Worm (Caenorhabditis elegans) whole organism, L4/young adult: ENCODE data around the gene egl-45.

Source experiments
- W03F9.2 ChIP-seq: fragments of 150-350 bp; optimal IDR thresholded peaks from 2 replicates; lab custom pipeline; 2014; ENCODE audit warnings: missing biosample characterization, missing genetic modification characterization
- dao-5 ChIP-seq: sonication (generic microtip); optimal IDR thresholded peaks from 2 replicates; lab custom pipeline; 2016; ENCODE audit warnings: missing genotype, missing genetic modification characterization, moderate library complexity, missing compliant biosample characterization
- him-1 ChIP-seq: sonication (generic microtip); optimal IDR thresholded peaks from 2 replicates; lab custom pipeline; 2016; ENCODE audit warnings: missing genotype, missing genetic modification reagents, missing genetic modification characterization, missing compliant biosample characterization

The egl-45 gene

DNA sequence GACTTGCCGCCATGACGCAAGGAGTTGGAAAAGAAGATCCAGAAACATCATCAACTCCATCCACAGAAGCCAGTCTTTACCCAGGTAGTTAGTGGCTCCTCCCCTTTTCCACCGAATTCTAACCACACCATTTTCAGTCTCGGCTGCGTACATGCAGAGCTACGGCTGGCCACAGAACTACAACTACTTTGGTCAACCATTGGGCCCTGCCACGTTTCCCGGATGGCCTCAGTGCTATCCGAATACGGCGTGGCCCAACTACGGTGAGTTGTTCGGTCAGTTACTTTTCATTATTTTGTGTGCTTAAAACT lies 13.4 kb downstream of the egl-45 start:
- no peak for TF ChIP-seq him-1
- no peak for TF ChIP-seq dao-5
- TF ChIP-seq W03F9.2 (tag; lab: Kevin White, UChicago) = no peak

DNA sequence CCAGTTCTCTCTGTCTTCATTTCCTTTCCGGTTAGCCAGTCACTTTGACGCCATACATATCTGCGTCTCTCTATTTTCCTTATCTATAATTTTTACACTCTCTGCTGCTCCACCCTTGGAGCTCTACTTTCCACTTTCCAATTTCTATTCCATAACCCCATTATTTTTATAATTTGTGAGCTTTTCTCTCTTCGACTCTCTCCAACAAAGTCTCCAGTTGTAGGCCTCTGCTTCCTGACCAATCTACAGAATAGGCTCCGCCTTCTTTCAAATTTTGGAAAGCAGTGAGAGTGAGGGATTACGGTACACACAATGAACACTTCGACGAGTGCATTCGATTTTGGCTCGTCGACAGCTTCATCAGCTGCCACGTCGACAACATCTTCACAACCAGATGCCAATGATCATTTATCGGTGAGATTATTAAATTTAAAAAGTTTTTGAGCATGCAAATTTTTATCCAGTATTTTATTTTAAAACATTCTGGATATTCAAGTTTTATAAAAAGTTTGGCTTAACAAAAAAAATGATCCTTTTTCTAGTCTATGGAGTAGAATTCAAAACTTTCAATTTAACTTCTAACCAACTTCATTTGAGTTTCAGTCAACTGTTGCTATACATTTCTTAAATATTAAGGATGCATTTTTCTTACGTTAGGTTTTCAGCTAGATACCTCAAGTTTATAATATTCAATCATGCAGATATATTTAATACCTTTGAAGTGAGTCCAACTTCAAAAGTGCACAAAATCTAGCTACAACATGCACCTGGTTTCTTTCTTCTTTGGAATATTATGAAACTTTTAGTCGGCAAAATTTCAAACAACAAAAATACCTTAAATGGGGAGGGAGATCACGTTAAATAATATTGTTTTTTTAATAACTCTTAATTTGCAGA lies 14.0 kb downstream of the egl-45 start, which contains the start of gene egl-5:
Gene egl-5 (plus strand): TSS at position 216 of the 897 bp plus-strand sequence.
- TF ChIP-seq W03F9.2 (tag; lab: Kevin White, UChicago) (no peak), dao-5 (no peak), him-1 (no peak)

DNA sequence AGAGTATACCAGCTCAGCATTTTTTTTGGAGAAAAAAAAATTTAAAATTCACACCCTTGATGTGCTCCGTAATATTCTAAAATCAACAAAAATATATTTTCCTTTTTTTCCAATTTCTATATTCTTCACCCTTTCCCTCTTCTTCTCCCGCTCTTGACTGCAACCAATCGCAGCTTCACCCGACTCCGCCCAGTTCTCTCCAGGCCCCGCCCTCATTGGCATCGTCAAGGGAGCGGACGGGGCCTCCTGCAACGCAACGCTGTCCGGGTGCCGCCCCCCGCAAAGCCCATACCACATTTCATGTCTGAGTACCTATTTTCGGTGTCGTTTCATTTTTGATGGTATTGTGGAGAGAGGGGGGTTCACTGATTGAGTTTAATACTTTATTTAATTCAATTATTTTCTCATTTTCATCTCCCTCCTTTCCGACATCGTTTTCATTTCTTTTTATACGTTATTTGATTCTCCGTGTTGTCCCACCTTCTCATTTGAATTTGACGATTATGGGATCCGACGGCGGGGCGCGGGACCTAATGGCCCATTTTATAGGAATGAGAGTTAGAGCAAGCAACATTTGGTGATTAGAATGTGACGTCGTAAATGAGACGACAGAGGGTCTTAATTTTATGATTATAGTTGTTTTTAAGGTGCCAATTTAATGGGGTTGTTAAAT lies 16.1 kb downstream of the egl-45 start:
- TF ChIP-seq him-1 = no peak
- no peak for TF ChIP-seq W03F9.2 (tag; lab: Kevin White, UChicago)
- TF ChIP-seq dao-5 = no peak

DNA sequence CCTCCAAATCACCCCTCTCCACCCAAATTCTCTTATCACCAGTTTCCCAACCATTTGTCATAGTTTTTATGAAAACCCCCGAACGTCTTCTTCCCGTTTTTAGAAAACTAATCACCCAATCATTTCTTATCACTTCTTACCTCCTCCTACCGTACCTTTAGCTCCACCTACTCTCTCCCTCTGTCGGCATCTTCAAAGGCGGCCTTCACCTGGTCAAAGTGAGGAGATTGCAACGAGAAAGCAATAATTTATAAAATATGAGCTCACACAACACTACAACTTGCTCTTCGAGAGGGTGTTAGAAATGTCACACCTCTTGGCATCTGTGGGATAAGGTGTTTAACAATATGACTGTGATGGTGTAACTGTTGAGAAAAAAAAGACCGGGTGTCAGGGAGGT lies 19.4 kb downstream of the egl-45 start:
- no peak for TF ChIP-seq him-1
- no peak for TF ChIP-seq W03F9.2 (tag; lab: Kevin White, UChicago)
- no peak for TF ChIP-seq dao-5

DNA sequence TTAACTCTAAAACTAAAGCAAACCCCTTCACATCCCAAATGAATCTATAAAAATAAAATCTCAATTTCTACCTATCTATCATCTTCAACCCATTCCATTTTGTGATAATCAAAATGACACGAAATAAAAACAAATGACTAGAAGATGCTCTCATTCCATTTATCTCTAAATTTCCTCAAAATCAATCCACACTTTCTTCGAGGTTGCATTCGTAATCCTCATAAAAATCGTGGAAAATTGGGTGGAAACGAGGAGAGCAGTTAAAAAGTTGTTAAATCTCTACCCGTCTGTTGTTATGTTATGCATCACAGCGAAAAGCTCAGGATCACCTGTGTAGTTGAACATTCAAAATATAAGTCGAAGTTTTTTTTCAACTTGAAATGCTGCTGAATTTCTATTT lies 21.5 kb downstream of the egl-45 start:
- no peak for TF ChIP-seq W03F9.2 (tag; lab: Kevin White, UChicago)
- TF ChIP-seq him-1 = no peak
- no peak for TF ChIP-seq dao-5

DNA sequence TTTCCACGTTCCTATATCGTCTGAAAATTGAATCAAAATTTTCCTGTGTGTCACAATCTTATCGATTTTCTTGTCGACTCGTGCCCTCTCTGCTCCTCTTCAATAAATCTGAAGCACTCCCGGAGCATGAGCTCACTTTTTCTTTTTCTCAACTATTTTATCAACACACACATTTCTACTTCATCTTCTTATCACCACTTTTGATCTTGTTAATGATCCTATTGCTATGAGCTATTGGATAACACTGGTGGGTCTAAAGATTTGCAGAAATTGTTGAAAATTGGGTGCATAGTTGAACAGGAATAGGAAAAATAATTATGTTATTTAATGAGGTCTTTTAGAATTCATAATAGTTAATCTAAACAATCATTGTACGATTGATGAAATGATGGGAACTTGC lies 23.2 kb downstream of the egl-45 start:
- no peak for TF ChIP-seq W03F9.2 (tag; lab: Kevin White, UChicago)
- no peak for TF ChIP-seq him-1
- TF ChIP-seq dao-5 = no peak

DNA sequence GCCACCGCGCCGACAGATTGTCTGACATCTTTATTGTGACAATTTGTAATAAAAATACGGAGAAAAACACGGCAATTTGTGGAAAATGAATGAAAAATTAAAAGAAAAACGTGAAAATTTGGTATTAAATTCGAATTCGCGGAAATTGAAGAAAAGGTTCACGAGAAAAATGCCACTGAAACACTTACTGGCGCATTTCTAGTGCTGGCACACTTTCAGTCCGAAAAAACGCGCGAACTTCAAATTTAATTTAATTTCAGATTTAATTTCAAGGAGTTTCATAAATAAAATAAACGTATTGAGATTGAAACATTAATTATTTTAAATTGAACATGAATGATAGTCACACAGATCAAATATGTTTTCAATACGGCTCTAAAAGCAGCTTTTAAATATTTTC lies 33.1 kb downstream of the egl-45 start, which contains the start of gene cyk-7:
Gene cyk-7 (minus strand): TSS at position 99 of the 400 bp plus-strand sequence.
- TF ChIP-seq W03F9.2 (tag; lab: Kevin White, UChicago) (no peak), dao-5 (no peak), him-1 (no peak)

DNA sequence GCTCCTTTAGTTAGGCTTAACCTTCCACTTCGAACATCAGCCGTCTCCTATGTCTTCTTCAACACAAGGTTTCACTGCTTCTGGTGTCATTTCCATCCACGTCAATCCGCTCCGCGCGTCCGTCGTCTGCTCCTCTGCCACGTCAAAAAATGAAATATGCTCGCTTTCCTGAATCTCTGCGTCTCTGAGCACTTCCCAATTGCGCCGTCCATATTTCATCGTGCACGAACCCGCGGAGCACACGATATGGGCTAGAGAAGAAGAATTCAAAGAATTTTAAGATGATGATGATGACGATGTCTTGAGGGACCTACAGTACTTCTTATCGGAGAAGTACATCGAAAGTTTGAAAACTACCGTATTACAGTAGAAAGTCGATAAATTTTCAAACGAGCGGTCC lies 35.5 kb downstream of the egl-45 start:
- no peak for TF ChIP-seq dao-5

DNA sequence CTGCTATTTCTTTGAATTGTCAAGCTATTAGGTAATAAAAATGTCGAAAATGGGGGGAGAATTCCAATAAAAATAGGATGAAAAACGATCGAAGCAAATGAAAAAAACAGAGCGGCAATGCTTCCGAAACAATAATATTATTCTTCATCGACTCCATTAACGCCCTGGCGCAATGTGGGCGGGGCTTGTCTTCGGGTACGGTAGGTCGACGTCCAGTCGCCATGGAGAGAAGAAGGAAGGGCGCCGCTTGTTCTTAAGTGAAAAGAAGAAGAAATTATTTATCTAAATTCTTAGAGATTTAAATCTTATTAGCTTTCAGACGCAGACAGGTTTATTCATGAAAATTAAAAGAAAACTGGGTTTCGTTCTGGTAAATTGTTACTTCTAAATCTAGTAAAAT lies 36.2 kb downstream of the egl-45 start:
- TF ChIP-seq W03F9.2 (tag; lab: Kevin White, UChicago) (no peak), him-1 (no peak), dao-5 (no peak)

DNA sequence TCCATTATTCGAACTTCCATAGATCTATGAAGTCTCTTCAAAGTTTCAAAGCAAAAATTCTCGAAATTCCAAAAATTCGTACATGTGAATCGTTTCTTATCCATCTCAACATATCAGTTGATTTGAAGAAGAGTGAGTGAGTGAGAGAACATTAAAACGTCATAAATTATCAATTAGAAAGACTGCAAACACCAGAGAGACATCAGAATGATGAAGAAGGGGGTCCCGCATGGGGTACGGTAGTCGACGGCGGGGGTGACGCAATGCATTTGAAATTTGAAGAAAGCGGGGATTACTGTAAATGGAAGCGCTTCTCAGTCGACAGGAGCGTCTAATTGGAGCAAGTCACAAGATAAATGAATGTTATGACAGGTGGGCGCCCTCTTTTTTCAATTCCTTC lies 37.9 kb downstream of the egl-45 start:
- TF ChIP-seq dao-5 (no peak), W03F9.2 (tag; lab: Kevin White, UChicago) (no peak), him-1 (no peak)

DNA sequence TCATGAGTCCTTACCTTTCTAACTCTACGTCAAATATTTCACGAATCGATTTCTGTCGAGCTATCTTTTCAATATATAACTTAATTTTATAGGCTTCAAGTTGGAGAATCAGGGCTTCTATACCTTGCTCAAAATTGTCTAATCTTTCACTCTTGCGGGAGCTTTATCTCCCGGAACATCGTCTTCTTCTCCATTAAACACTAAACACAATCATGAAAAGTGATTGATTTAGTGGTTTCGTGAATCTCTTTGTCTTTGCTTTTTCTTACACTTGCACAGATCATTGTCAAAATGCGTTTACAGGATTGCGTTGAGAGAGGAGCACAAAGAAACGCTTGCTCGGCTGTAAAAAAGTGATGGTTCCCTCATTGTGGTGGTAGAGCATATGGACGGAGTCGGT lies 40.0 kb downstream of the egl-45 start:
- no peak for TF ChIP-seq him-1
- TF ChIP-seq W03F9.2 (tag; lab: Kevin White, UChicago) = no peak
- no peak for TF ChIP-seq dao-5

DNA sequence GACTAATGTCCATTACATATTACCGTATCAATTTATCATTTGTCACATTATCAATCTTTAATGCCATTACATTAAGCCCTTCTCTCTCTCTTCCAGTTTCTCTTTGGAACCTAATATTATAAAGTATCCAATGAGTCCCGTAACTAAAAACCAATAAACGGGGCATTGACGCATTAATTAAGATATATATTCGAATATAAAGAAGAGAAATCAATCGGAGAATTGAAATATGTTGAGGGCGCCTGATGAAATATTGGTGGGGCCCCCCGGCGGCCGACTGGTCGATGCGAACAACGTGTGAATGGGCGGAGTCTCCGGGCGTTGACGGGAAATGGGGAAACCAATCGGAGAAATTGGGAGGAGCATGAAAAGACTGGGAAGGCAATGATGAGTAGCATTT lies 44.2 kb downstream of the egl-45 start:
- TF ChIP-seq dao-5 = no peak
- no peak for TF ChIP-seq him-1
- no peak for TF ChIP-seq W03F9.2 (tag; lab: Kevin White, UChicago)

DNA sequence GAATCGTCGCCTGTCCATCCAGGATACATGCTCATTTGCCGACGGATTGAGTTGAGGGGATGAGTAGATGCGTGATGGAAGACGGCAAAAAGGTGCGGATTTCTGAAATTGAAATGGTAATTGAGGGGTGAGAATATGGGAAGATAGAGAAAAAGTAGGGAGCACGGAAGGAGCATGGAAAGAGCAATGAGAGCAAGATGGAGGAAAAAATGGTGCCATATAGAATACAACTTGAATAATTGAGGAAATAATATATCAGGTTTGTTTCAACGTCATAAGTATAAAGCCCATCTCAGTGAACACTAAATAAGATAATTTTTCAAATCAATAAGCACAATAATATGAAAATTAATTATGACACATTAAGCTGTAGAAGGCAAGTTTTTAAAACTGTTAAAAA lies 45.1 kb downstream of the egl-45 start, which contains the start of gene mab-5:
Gene mab-5 (minus strand): TSS at position 101 of the 400 bp plus-strand sequence.
- TF ChIP-seq dao-5 (no peak), W03F9.2 (tag; lab: Kevin White, UChicago) (no peak), him-1 (no peak)

DNA sequence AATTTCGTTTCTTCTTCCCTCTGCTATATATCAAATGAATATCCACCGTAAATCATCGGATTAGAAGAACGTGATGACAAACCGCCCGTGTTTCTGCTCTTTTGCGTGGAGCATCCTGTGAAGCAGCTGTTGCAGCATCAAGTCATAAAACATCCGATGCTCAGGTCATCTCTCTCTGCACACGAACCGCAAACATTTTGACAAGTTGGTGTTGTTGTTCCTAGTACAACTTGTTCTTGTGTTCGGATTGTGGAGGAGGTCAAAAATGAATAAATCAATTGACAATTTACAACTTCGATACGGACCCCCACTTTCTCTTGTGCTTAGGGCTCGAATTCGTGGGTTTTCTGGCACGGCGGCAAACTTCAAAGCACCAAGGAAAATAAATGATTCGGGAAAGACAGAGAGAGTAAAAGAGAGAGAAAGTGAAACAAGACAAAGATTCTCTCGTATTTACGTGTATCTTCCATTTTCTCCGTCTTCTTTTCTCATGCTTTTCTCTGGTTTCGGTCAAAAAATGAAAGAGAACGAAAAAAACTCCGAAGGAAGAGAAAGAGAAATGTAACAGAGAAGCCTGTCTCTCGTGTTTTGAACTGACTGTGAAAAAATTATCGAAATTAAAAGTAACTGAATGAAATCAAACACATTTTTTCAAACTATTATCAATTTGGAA lies 47.7 kb downstream of the egl-45 start:
- TF ChIP-seq him-1 = no peak
- TF ChIP-seq dao-5 = no peak
- TF ChIP-seq W03F9.2 (tag; lab: Kevin White, UChicago) = no peak

DNA sequence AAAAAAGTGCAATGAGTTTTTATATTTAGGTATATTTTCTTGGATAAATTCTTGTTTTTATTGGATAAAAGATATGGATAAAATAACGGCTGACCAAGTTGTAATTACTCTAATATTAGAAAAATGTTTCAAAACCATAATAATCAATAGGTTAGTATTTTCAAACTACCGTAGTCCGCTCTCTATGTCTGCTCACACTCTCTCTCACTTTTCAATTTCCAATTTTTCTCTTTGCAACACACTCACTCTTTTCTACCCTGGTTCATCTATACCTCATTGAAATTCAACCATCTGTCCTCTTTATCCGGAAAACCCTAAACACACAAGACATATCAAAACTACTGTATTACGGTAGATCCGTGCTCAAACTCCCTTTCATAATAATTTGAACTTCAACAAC lies 49.1 kb downstream of the egl-45 start:
- TF ChIP-seq dao-5 = no peak
- TF ChIP-seq W03F9.2 (tag; lab: Kevin White, UChicago) = no peak
- no peak for TF ChIP-seq him-1
